Fruit fly (Drosophila melanogaster) whole organism, prepupa: ENCODE measurements around the gene Scr.

ENCODE experiments used
- Blimp-1 ChIP-seq: fragments of 200-800 bp; sonication (Bioruptor generic); optimal IDR thresholded peaks from 3 replicates; lab custom pipeline; 2017; ENCODE audit warnings: missing biosample characterization, missing genetic modification characterization, mild to moderate bottlenecking, moderate library complexity, missing genetic modification reagents
- CG11294 ChIP-seq: fragments of 200-800 bp; sonication (Bioruptor generic); IDR thresholded peaks from 2 replicates; pipeline ENCODE4 v1.3.6; 2022; ENCODE audit warnings: missing biosample characterization, missing genetic modification characterization
- CG32006 ChIP-seq: fragments of 200-800 bp; sonication (Bioruptor generic); optimal IDR thresholded peaks from 3 replicates; lab custom pipeline; 2017; ENCODE audit warnings: missing biosample characterization, mild to moderate bottlenecking, missing genetic modification characterization
- CG6276 ChIP-seq: fragments of 200-800 bp; sonication (Bioruptor generic); optimal IDR thresholded peaks from 2 replicates; lab custom pipeline; 2017; ENCODE audit warnings: missing biosample characterization, mild to moderate bottlenecking, missing genetic modification characterization
- Eip75B ChIP-seq: fragments of 200-800 bp; sonication (Bioruptor generic); optimal IDR thresholded peaks from 3 replicates; lab custom pipeline; 2016; ENCODE audit warnings: missing biosample characterization, missing genetic modification characterization
- Gug ChIP-seq: fragments of 200-800 bp; sonication (Bioruptor generic); IDR thresholded peaks from 2 replicates; pipeline ENCODE4 v1.3.6; 2022; ENCODE audit warnings: missing biosample characterization, missing genetic modification characterization
- Hr39 ChIP-seq: fragments of 200-800 bp; sonication (Bioruptor generic); optimal IDR thresholded peaks from 2 replicates; lab custom pipeline; 2016; ENCODE audit warnings: missing biosample characterization, missing genetic modification characterization
- Lpt ChIP-seq: fragments of 200-800 bp; sonication (Bioruptor generic); optimal IDR thresholded peaks from 3 replicates; lab custom pipeline; 2016; ENCODE audit warnings: missing biosample characterization, missing genetic modification characterization
- OdsH ChIP-seq: fragments of 200-800 bp; sonication (Bioruptor generic); optimal IDR thresholded peaks from 3 replicates; lab custom pipeline; 2016; ENCODE audit warnings: missing biosample characterization, missing genetic modification characterization
- Sox15 ChIP-seq: fragments of 200-800 bp; sonication (Bioruptor generic); optimal IDR thresholded peaks from 3 replicates; lab custom pipeline; 2016; ENCODE audit warnings: missing biosample characterization, missing genetic modification characterization
- fd59A ChIP-seq: fragments of 200-800 bp; sonication (Bioruptor generic); optimal IDR thresholded peaks from 2 replicates; lab custom pipeline; 2017; ENCODE audit warnings: missing biosample characterization, mild to moderate bottlenecking, missing genetic modification characterization, missing genetic modification reagents
- lz ChIP-seq: fragments of 200-800 bp; sonication (Bioruptor generic); optimal IDR thresholded peaks from 3 replicates; lab custom pipeline; 2016; ENCODE audit warnings: missing biosample characterization, missing genetic modification characterization
- vri ChIP-seq: fragments of 200-800 bp; sonication (Bioruptor generic); optimal IDR thresholded peaks from 3 replicates; lab custom pipeline; 2016; ENCODE audit warnings: missing biosample characterization, mild to moderate bottlenecking, missing genetic modification characterization

DNA sequence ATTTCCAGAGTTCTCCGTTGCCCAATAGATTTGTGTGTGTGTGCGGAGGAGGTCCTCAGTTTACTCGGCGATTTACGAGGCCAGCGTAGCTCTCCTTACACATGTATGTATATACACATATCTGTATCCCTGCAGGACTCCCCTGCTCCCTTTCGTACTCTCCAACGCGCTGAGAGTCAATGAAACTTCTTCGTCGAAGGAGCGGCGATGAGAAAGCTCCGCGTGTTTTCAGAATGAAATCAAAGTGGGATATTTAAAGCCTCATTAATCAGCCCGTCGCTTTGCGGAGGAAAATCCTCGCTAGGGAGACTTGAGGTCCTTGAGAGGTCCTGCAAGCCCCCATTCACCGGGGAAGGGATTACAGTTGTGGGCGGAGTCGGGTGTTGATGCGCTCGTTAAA is 32.6 kb downstream of the Scr start:
- no peak for TF ChIP-seq CG32006 (GFP tag; lab: Kevin White, UChicago)
- no peak for TF ChIP-seq Gug
- TF ChIP-seq Eip75B: no peak
- no peak for TF ChIP-seq vri (GFP tag; lab: Kevin White, UChicago)
- no peak for TF ChIP-seq CG6276
- no peak for TF ChIP-seq CG11294 (GFP tag; lab: Robert Waterston, UW)
- no peak for TF ChIP-seq OdsH (GFP tag; lab: Kevin White, UChicago)
- no peak for TF ChIP-seq lz
- TF ChIP-seq Lpt: no peak
- no peak for TF ChIP-seq Blimp-1 (GFP tag; lab: Kevin White, UChicago)
- no peak for TF ChIP-seq Sox15 (GFP tag; lab: Kevin White, UChicago)
- TF ChIP-seq Hr39 (GFP tag; lab: Kevin White, UChicago): no peak
- no peak for TF ChIP-seq fd59A (GFP tag; lab: Kevin White, UChicago)
